Worm (Caenorhabditis elegans) whole organism, midembryonic: ENCODE data around the gene mrpl-40.

Experiments used
- T22C8.4 ChIP-seq: fragments of 200-800 bp; sonication (Bioruptor generic); IDR thresholded peaks from 2 replicates; pipeline ENCODE4 v1.3.6; 2022; ENCODE audit warnings: missing genetic modification characterization, missing compliant biosample characterization
- cog-1 ChIP-seq: sonication (generic microtip); optimal IDR thresholded peaks from 2 replicates; lab custom pipeline; 2016; ENCODE audit warnings: missing genetic modification characterization, missing compliant biosample characterization
- flt-1 ChIP-seq: fragments of 200-800 bp; sonication (Bioruptor generic); IDR thresholded peaks from 2 replicates; pipeline ENCODE4 v1.3.6; 2022; ENCODE audit warnings: missing genetic modification characterization, missing compliant biosample characterization
- klf-2 ChIP-seq: fragments of 200-800 bp; sonication (Bioruptor generic); conservative IDR thresholded peaks from 2 replicates; pipeline ENCODE4 v1.3.6; 2022; ENCODE audit warnings: missing genetic modification reagents, missing genetic modification characterization, missing compliant biosample characterization
- med-1 ChIP-seq: sonication (generic microtip); optimal IDR thresholded peaks from 2 replicates; lab custom pipeline; 2017; ENCODE audit warnings: missing genetic modification characterization, mild to moderate bottlenecking, missing compliant biosample characterization, antibody characterized with exemption, missing genetic modification reagents; ENCODE audit not compliant: insufficient read depth
- ref-1 ChIP-seq: fragments of 200-800 bp; sonication (Bioruptor generic); conservative IDR thresholded peaks from 2 replicates; pipeline ENCODE4 v1.3.6; 2022; ENCODE audit warnings: missing genetic modification reagents, missing genetic modification characterization, missing compliant biosample characterization
- tab-1 ChIP-seq: fragments of 200-800 bp; sonication (Bioruptor generic); IDR thresholded peaks from 2 replicates; pipeline ENCODE4 v1.3.6; 2022; ENCODE audit warnings: missing genetic modification characterization, missing compliant biosample characterization
- ztf-23 ChIP-seq: fragments of 200-800 bp; sonication (Bioruptor generic); IDR thresholded peaks from 2 replicates; pipeline ENCODE4 v1.3.6; 2022; ENCODE audit warnings: missing genetic modification reagents, missing genetic modification characterization, missing compliant biosample characterization
- ztf-29 ChIP-seq: fragments of 200-800 bp; sonication (Bioruptor generic); IDR thresholded peaks from 2 replicates; pipeline ENCODE4 v1.3.6; 2022; ENCODE audit warnings: missing genetic modification reagents, missing genetic modification characterization, missing compliant biosample characterization

Gene mrpl-40

ce11 chrIII:53696-54095, 33.7 kb upstream of the mrpl-40 start:
- TF ChIP-seq flt-1 (GFP tag; lab: Robert Waterston, UW), result no peak
- TF ChIP-seq cog-1, result no peak
- TF ChIP-seq tab-1 (GFP tag; lab: Robert Waterston, UW), result no peak

ce11 chrIII:61045-61444, 26.3 kb upstream of the mrpl-40 start, which contains the start of gene btb-5:
Gene btb-5, minus strand, starts transcription at chrIII:61145.
- TF ChIP-seq ref-1 (GFP tag; lab: Robert Waterston, UW) (no peak), T22C8.4 (no peak), ztf-29 (no peak), flt-1 (GFP tag; lab: Robert Waterston, UW) (no peak), med-1 (GFP tag; lab: Kevin White, UChicago) (no peak), klf-2 (no peak)

- no peak for TF ChIP-seq klf-2
- no peak for TF ChIP-seq tab-1 (GFP tag; lab: Robert Waterston, UW)
- TF ChIP-seq T22C8.4, result no peak
- no peak for TF ChIP-seq ref-1 (GFP tag; lab: Robert Waterston, UW)
- TF ChIP-seq ztf-29, result no peak
Measured at ce11 chrIII:62383-62873, 24.9 kb upstream of the mrpl-40 start.

ce11 chrIII:63584-64316, 23.6 kb upstream of the mrpl-40 start:
- TF ChIP-seq ztf-29, result no peak
- TF ChIP-seq cog-1, result no peak
- no peak for TF ChIP-seq tab-1 (GFP tag; lab: Robert Waterston, UW)
- no peak for TF ChIP-seq T22C8.4
- no peak for TF ChIP-seq flt-1 (GFP tag; lab: Robert Waterston, UW)
- no peak for TF ChIP-seq klf-2
- TF ChIP-seq med-1 (GFP tag; lab: Kevin White, UChicago), result no peak
- TF ChIP-seq ztf-23, result no peak
- no peak for TF ChIP-seq ref-1 (GFP tag; lab: Robert Waterston, UW)

ce11 chrIII:64747-65625, 22.4 kb upstream of the mrpl-40 start:
- TF ChIP-seq ztf-29, result no peak
- no peak for TF ChIP-seq med-1 (GFP tag; lab: Kevin White, UChicago)
- no peak for TF ChIP-seq flt-1 (GFP tag; lab: Robert Waterston, UW)
- no peak for TF ChIP-seq tab-1 (GFP tag; lab: Robert Waterston, UW)
- no peak for TF ChIP-seq klf-2
- TF ChIP-seq ref-1 (GFP tag; lab: Robert Waterston, UW), result no peak
- no peak for TF ChIP-seq ztf-23
- TF ChIP-seq cog-1, result no peak
- no peak for TF ChIP-seq T22C8.4

DNA sequence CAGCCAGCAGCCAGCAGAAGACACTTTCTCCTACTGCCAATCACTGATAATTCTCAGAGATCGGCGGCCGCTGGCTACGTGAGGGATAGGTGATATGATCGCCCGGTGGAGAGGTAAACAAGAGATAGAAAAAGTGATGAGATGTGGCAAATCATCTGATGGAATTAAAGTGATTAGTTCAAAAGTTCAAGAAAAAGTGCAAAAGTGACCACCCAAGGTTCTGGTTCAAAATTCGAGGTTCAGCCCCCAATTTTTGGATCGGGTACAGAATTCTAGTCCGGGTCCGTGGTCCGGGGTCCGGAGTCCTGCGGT, 21.8 kb upstream of the mrpl-40 start:
- TF ChIP-seq ztf-23 (no peak), klf-2 (no peak), cog-1 (no peak), ztf-29 (no peak), flt-1 (GFP tag; lab: Robert Waterston, UW) (no peak), T22C8.4 (no peak), ref-1 (GFP tag; lab: Robert Waterston, UW) (no peak), med-1 (GFP tag; lab: Kevin White, UChicago) (no peak), tab-1 (GFP tag; lab: Robert Waterston, UW) (no peak)

DNA sequence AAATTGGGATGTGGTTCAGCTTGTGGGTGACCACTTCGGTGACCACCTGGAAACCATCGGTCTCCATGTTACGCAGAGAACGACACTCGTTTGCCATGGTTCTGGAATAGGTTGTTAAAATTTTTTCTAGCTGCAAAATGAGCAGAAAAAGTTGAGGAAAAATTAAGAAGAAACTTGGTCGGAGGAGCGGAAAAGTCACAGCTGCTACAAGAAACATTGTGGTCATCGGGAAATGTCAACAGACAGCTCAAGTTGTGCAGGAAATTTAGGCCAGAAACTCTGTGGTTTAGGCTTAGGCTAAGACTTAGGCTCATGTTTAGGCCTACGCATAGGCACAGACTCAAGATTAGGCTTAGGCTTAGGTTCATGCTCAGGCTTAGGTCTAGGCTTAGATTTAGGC, 21.2 kb upstream of the mrpl-40 start, which contains the start of gene pck-1:
TSS of gene pck-1 (minus strand) at position 101 of the 400 bp plus-strand sequence.
- TF ChIP-seq cog-1, result no peak

DNA sequence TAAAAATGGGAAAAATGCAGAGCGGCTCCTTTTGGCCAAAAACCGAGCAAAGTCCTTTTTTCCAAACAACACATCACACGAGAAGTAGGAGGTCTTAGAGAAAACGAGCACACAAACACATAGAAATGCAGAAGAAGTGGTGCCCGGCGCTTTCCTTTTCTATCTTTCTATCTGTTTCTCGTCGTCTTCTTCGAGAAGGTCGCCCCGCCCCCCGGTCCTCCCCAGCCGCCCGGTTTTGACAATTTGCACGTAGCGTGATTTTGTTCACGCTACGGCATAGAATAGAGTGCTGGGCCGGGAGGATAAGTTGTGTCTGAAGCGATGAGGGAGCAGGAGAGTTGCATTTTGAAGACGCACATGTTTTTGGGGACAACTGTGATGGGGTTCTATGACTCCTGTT, 20.3 kb upstream of the mrpl-40 start:
- no peak for TF ChIP-seq klf-2
- no peak for TF ChIP-seq T22C8.4

- TF ChIP-seq klf-2, result no peak
- no peak for TF ChIP-seq ztf-23
- no peak for TF ChIP-seq cog-1
- no peak for TF ChIP-seq ztf-29
- no peak for TF ChIP-seq ref-1 (GFP tag; lab: Robert Waterston, UW)
- no peak for TF ChIP-seq T22C8.4
- no peak for TF ChIP-seq tab-1 (GFP tag; lab: Robert Waterston, UW)
- no peak for TF ChIP-seq med-1 (GFP tag; lab: Kevin White, UChicago)
- no peak for TF ChIP-seq flt-1 (GFP tag; lab: Robert Waterston, UW)
Measured at ce11 chrIII:69652-70051, 17.7 kb upstream of the mrpl-40 start, which contains the start of gene spt-4. Gene spt-4, minus strand, starts transcription at chrIII:69752.

DNA sequence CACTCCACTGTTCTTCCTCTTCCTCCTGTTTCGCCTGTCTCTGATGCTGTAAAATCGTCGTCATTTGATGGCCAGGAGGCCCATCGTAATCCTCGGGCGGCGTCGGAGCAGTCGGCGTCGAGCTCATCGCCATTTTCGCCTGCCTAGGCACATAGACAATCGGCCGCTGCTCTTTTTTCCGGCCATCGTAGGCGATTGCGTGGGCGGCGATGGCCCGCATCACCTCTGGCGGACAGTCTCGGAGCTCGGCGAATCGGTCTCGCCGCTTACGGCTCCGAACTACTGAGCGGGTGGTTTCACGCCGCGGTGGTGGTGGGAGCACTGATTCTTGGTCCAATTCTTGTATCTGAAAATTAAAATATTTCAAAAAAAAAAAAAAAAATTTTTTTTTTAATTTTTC, 15.3 kb upstream of the mrpl-40 start:
- TF ChIP-seq klf-2 (no peak), T22C8.4 (no peak), tab-1 (GFP tag; lab: Robert Waterston, UW) (no peak), ref-1 (GFP tag; lab: Robert Waterston, UW) (no peak), ztf-23 (no peak), cog-1 (no peak), med-1 (GFP tag; lab: Kevin White, UChicago) (no peak), ztf-29 (no peak), flt-1 (GFP tag; lab: Robert Waterston, UW) (no peak)

DNA sequence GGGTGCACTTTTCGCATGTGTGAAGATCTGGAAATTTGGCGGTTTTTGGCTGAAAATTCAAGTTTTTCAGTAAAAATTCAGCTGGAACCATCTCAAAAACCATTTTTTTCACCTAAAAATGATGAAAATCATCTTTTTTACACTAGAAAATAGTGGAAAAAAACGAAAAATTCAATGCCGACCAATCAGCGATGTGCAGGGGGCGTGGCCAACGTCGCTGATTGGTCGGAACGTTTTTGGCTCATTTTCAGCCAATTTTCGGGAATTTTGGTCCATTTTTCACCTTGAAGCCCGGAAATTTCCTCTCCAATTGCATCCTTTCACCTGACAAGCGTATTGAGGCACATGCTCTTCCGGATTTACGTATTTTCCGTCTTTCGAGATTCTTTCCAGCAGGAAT, 3.0 kb upstream of the mrpl-40 start:
- no peak for TF ChIP-seq T22C8.4
- no peak for TF ChIP-seq tab-1 (GFP tag; lab: Robert Waterston, UW)
- TF ChIP-seq ref-1 (GFP tag; lab: Robert Waterston, UW), result no peak
- TF ChIP-seq ztf-23, result no peak
- no peak for TF ChIP-seq med-1 (GFP tag; lab: Kevin White, UChicago)
- no peak for TF ChIP-seq flt-1 (GFP tag; lab: Robert Waterston, UW)
- TF ChIP-seq cog-1, result no peak
- TF ChIP-seq klf-2, result no peak
- no peak for TF ChIP-seq ztf-29
